Worm (Caenorhabditis elegans): ENCODE results near the gene F56D5.9.

ce11 chrIV:9371126-9371525 lies 51.2 kb downstream of the F56D5.9 start, which contains the start of gene fbxc-58:
- no peak for TF ChIP-seq aly-2 (tag; optimal IDR thresholded peaks at IDR 0.05)
- TF ChIP-seq madf-9 (GFP tag; conservative IDR thresholded peaks at IDR 0.05) = no peak
- TF ChIP-seq unc-39 (tag; optimal IDR thresholded peaks at IDR 0.05) = no peak
- no peak for TF ChIP-seq ztf-11 (tag; optimal IDR thresholded peaks at IDR 0.05)
- TF ChIP-seq snpc-4 (tag; optimal IDR thresholded peaks at IDR 0.05) = no peak
- TF ChIP-seq lsy-2 (tag; optimal IDR thresholded peaks at IDR 0.05) = no peak
- no peak for TF ChIP-seq ama-1 (optimal IDR thresholded peaks at IDR 0.05)
- no peak for TF ChIP-seq R02D3.7 (tag; optimal IDR thresholded peaks at IDR 0.05)
- TF ChIP-seq lin-13 (GFP tag; optimal IDR thresholded peaks at IDR 0.05) = no peak
- no peak for TF ChIP-seq nhr-111 (GFP tag; optimal IDR thresholded peaks at IDR 0.05)
- TF ChIP-seq lin-1 (GFP tag; IDR thresholded peaks at IDR 0.05) = no peak

Data from whole organism, L4 larva.